Fruit fly (Drosophila melanogaster): Measurements from ENCODE around the gene CG43999.
A peak's percentile ranks its signal among the peaks of the same experiment; 100 is the strongest.

CG43999 gene

DNA sequence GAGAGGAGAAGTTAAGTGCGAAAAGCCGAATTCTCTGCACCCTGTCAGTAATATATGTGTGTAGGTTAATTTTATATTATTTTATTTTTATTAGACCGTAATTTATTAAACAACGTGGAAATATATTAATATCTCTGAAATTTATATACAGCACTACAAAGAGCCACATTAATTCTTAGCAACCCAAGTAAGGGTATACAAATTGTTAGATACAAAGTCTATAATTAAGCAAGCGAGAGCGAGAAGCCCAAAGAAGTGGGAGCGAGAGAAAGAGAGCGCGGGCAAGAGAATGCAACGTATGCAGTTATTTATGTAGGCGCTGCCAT lies 41.7 kb downstream of the CG43999 start (continued):
- peak; percentile 96 for TF ChIP-seq CG10631 (GFP tag; optimal IDR thresholded peaks at IDR 0.05)
- peak; percentile 86 for TF ChIP-seq Sox102F (GFP tag; optimal IDR thresholded peaks at IDR 0.05)
- TF ChIP-seq dsx (GFP tag; optimal IDR thresholded peaks at IDR 0.05; ENCODE audit: poor library complexity, severe bottlenecking): peak; percentile 100
- peak; percentile 86 for TF ChIP-seq CG11762 (GFP tag; optimal IDR thresholded peaks at IDR 0.05; ENCODE audit: insufficient read depth)
- TF ChIP-seq CG3032 (tag; optimal IDR thresholded peaks at IDR 0.05): peak; percentile 95
- TF ChIP-seq Eip93F (GFP tag; optimal IDR thresholded peaks at IDR 0.05): peak; percentile 91
- TF ChIP-seq Ets21C (GFP tag; optimal IDR thresholded peaks at IDR 0.05): peak; percentile 65
- peak; percentile 94 for TF ChIP-seq Ets96B (tag; optimal IDR thresholded peaks at IDR 0.05)
- peak; percentile 89 for TF ChIP-seq CG6792 (GFP tag; optimal IDR thresholded peaks at IDR 0.05)
- peak; percentile 78 for TF ChIP-seq CG8319 (GFP tag; optimal IDR thresholded peaks at IDR 0.05)
- peak; percentile 98 for TF ChIP-seq Eip78C (GFP tag)
- peak; percentile 92 for TF ChIP-seq CG9139 (GFP tag; optimal IDR thresholded peaks at IDR 0.05)
- peak; percentile 86 for TF ChIP-seq CG1621 (tag; optimal IDR thresholded peaks at IDR 0.05)
- TF ChIP-seq Eip75B (GFP tag; optimal IDR thresholded peaks at IDR 0.05): peak; percentile 89
- peak; percentile 84 for TF ChIP-seq dac (GFP tag; optimal IDR thresholded peaks at IDR 0.05)
- peak; percentile 96 for TF ChIP-seq CG6276 (GFP tag; optimal IDR thresholded peaks at IDR 0.05)
- peak; percentile 96 for TF ChIP-seq CG11294 (GFP tag; IDR thresholded peaks at IDR 0.05)
- TF ChIP-seq achi (GFP tag; optimal IDR thresholded peaks at IDR 0.05): peak; percentile 94
- TF ChIP-seq Blimp-1 (GFP tag; optimal IDR thresholded peaks at IDR 0.05): peak; percentile 81
- TF ChIP-seq Sox15 (GFP tag; optimal IDR thresholded peaks at IDR 0.05): peak; percentile 72
- TF ChIP-seq vri (GFP tag; optimal IDR thresholded peaks at IDR 0.05): peak; percentile 67
- peak; percentile 81 for TF ChIP-seq CG31627 (GFP tag; optimal IDR thresholded peaks at IDR 0.05)
- TF ChIP-seq acj6 (GFP tag; optimal IDR thresholded peaks at IDR 0.05): peak; percentile 95
- peak; percentile 76 for TF ChIP-seq Hr39 (GFP tag; optimal IDR thresholded peaks at IDR 0.05)
- peak; percentile 88 to 94 for TF ChIP-seq ss (GFP tag; optimal IDR thresholded peaks at IDR 0.05)
- TF ChIP-seq net (GFP tag; optimal IDR thresholded peaks at IDR 0.05): peak; percentile 90
- TF ChIP-seq CG7368 (GFP tag; optimal IDR thresholded peaks at IDR 0.05): peak; percentile 87
- peak; percentile 90 for TF ChIP-seq Hr4 (GFP tag; optimal IDR thresholded peaks at IDR 0.05)
- TF ChIP-seq fd85E (GFP tag; optimal IDR thresholded peaks at IDR 0.05): peak; percentile 28
- TF ChIP-seq Lpt (GFP tag; optimal IDR thresholded peaks at IDR 0.05): peak; percentile 95
- TF ChIP-seq svp (GFP tag): peak; percentile 94
- TF ChIP-seq spab (GFP tag; optimal IDR thresholded peaks at IDR 0.05): peak; percentile 92

DNA sequence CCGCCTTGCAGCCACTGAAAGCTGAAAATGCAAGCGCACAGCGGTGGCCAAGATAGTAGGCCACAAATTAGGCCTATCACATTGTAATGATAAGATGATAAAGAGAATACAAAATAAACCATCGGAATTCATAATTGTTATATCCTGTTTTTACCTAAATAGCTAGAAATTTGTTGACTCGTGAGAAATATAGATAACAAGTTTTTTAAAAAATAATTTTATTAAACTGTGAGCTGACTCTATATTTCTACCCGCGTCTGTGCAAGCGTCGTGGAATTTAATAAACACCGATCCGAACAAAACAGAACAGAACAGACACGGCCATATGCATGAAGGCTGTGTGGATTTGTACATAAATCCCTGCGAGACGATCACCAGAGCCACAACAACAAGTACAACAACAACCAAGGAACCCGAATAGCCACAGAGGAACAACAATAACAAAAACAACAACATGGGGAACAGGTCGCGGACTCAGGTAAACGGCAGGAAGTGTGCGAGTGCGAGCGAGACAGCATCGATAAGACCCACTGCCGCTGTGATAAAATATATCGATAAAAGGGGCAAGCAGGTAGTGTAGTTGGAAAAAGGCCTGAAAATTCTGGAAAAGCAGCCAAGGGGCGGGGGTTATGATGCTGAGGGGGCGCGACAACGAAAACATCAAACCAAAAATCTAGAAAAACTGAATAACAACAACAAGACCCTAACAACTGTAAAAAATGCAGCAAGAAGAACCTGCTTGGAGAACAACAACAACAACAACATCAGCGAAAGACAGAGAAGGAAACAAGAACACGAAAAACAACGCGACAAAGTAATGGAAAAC lies 42.3 kb downstream of the CG43999 start:
- TF ChIP-seq Lpt (GFP tag; optimal IDR thresholded peaks at IDR 0.05) (peak; percentile 86), CG6276 (GFP tag; optimal IDR thresholded peaks at IDR 0.05) (peak; percentile 83), CG31627 (GFP tag; optimal IDR thresholded peaks at IDR 0.05) (peak; percentile 97), lz (GFP tag; optimal IDR thresholded peaks at IDR 0.05) (peak; percentile 97), Ets96B (tag; optimal IDR thresholded peaks at IDR 0.05) (peak; percentile 96), Eip78C (GFP tag) (peak; percentile 99), CG32006 (GFP tag; optimal IDR thresholded peaks at IDR 0.05) (peak; percentile 91), CG8119 (GFP tag; IDR thresholded peaks at IDR 0.05) (peak; percentile 94), CG16779 (tag; optimal IDR thresholded peaks at IDR 0.05) (peak; percentile 88), CG10669 (GFP tag; optimal IDR thresholded peaks at IDR 0.05) (peak; percentile 95), CG10631 (GFP tag; optimal IDR thresholded peaks at IDR 0.05) (peak; percentile 94), OdsH (GFP tag; optimal IDR thresholded peaks at IDR 0.05) (peak; percentile 95), fkh (GFP tag; optimal IDR thresholded peaks at IDR 0.05) (peak; percentile 24), esn (GFP tag; optimal IDR thresholded peaks at IDR 0.05) (peak; percentile 98), dsx (GFP tag; optimal IDR thresholded peaks at IDR 0.05; ENCODE audit: poor library complexity, severe bottlenecking) (peak; percentile 94), Met (GFP tag; optimal IDR thresholded peaks at IDR 0.05) (peak; percentile 97), cyc (GFP tag; optimal IDR thresholded peaks at IDR 0.05) (peak; percentile 94), CG6854 (GFP tag; optimal IDR thresholded peaks at IDR 0.05) (peak; percentile 92), Ets21C (GFP tag; optimal IDR thresholded peaks at IDR 0.05) (peak; percentile 94), acj6 (GFP tag; optimal IDR thresholded peaks at IDR 0.05) (peak; percentile 96), CG11902 (GFP tag; optimal IDR thresholded peaks at IDR 0.05) (peak; percentile 83), CG34406 (GFP tag; optimal IDR thresholded peaks at IDR 0.05) (peak; percentile 95), CG7368 (GFP tag; optimal IDR thresholded peaks at IDR 0.05) (peak; percentile 90), Hr39 (GFP tag; optimal IDR thresholded peaks at IDR 0.05) (peak; percentile 96), achi (GFP tag; optimal IDR thresholded peaks at IDR 0.05) (peak; percentile 95), Hr4 (GFP tag; optimal IDR thresholded peaks at IDR 0.05) (peak; percentile 90), CG4318 (GFP tag; optimal IDR thresholded peaks at IDR 0.05) (peak; percentile 79), pdm3 (GFP tag; optimal IDR thresholded peaks at IDR 0.05) (peak; percentile 93), vri (GFP tag; optimal IDR thresholded peaks at IDR 0.05) (peak; percentile 95)
